Fruit fly (Drosophila melanogaster) whole organism, embryonic: ENCODE measurements around the gene CG15570.
A peak's percentile ranks its signal among the peaks of the same experiment; 100 is the strongest.

Source experiments
- Aef1 ChIP-seq: fragments of 200-800 bp; sonication (Bioruptor generic); IDR thresholded peaks from 3 replicates; pipeline ENCODE4 v1.3.6; 2022; ENCODE audit warnings: missing biosample characterization, missing genetic modification characterization
- Atf3 ChIP-seq: fragments of 200-800 bp; sonication (Bioruptor generic); optimal IDR thresholded peaks from 3 replicates; lab custom pipeline; 2016; ENCODE audit warnings: missing biosample characterization, missing genetic modification characterization
- Awh ChIP-seq: fragments of 200-800 bp; sonication (Bioruptor generic); IDR thresholded peaks from 2 replicates; pipeline ENCODE4, ENCODE4 v1.3.6; 2022; ENCODE audit warnings: missing biosample characterization, missing genetic modification characterization
- Bgb ChIP-seq: fragments of 200-800 bp; sonication (Bioruptor generic); IDR thresholded peaks from 2 replicates; pipeline ENCODE4 v1.3.6; 2022; ENCODE audit warnings: missing biosample characterization, missing genetic modification characterization; ENCODE audit not compliant: partially characterized antibody
- C15 ChIP-seq: fragments of 200-800 bp; sonication (Bioruptor generic); IDR thresholded peaks from 3 replicates; pipeline ENCODE4 v1.3.6; 2022; ENCODE audit warnings: missing biosample characterization, missing genetic modification characterization
- CG10147 ChIP-seq: fragments of 200-800 bp; sonication (Bioruptor generic); optimal IDR thresholded peaks from 2 replicates; lab custom pipeline; 2019; ENCODE audit warnings: missing biosample characterization, mild to moderate bottlenecking, missing genetic modification characterization, moderate library complexity
- CG10274 ChIP-seq: fragments of 200-800 bp; sonication (Bioruptor generic); optimal IDR thresholded peaks from 3 replicates; lab custom pipeline; 2017; ENCODE audit warnings: missing biosample characterization, mild to moderate bottlenecking, missing genetic modification characterization
- CG10565 ChIP-seq: fragments of 200-800 bp; sonication (Bioruptor generic); optimal IDR thresholded peaks from 3 replicates; lab custom pipeline; 2016; ENCODE audit warnings: missing biosample characterization, mild to moderate bottlenecking, missing genetic modification characterization
- CG14050 ChIP-seq: fragments of 200-800 bp; sonication (Bioruptor generic); IDR thresholded peaks from 3 replicates; pipeline ENCODE4 v1.3.6; 2022; ENCODE audit warnings: missing biosample characterization, missing genetic modification characterization
- CG1602 ChIP-seq: fragments of 200-800 bp; sonication (Bioruptor generic); optimal IDR thresholded peaks from 3 replicates; lab custom pipeline; 2016; ENCODE audit warnings: missing biosample characterization, missing genetic modification characterization
- CG17612 ChIP-seq: fragments of 200-800 bp; sonication (Bioruptor generic); IDR thresholded peaks from 2 replicates; pipeline ENCODE4 v1.3.6; 2022; ENCODE audit warnings: missing biosample characterization, missing genetic modification characterization
- CG18476 ChIP-seq: fragments of 200-800 bp; sonication (Bioruptor generic); optimal IDR thresholded peaks from 2 replicates; lab custom pipeline; 2016; ENCODE audit warnings: missing biosample characterization, mild to moderate bottlenecking, missing genetic modification characterization
- CG31441 ChIP-seq: fragments of 200-800 bp; sonication (Bioruptor generic); IDR thresholded peaks from 2 replicates; pipeline ENCODE4 v1.3.6; 2022; ENCODE audit warnings: missing biosample characterization, missing genetic modification characterization
- CG33213 ChIP-seq: fragments of 200-800 bp; sonication (Bioruptor generic); optimal IDR thresholded peaks from 3 replicates; lab custom pipeline; 2016; ENCODE audit warnings: missing biosample characterization, missing genetic modification characterization
- CG34376 ChIP-seq: fragments of 200-800 bp; sonication (Bioruptor generic); optimal IDR thresholded peaks from 2 replicates; lab custom pipeline; 2018; ENCODE audit warnings: missing biosample characterization, mild to moderate bottlenecking, missing genetic modification characterization
- CG34422 ChIP-seq: fragments of 200-800 bp; sonication (Bioruptor generic); IDR thresholded peaks from 3 replicates; pipeline ENCODE4 v1.3.6; 2022; ENCODE audit warnings: missing biosample characterization, missing genetic modification characterization
- CG7357 ChIP-seq: fragments of 200-800 bp; sonication (Bioruptor generic); IDR thresholded peaks from 3 replicates; pipeline ENCODE4 v1.3.6; 2022; ENCODE audit warnings: missing biosample characterization, missing genetic modification characterization
- CG8359 ChIP-seq: fragments of 200-800 bp; sonication (Bioruptor generic); optimal IDR thresholded peaks from 2 replicates; lab custom pipeline; 2017; ENCODE audit warnings: missing biosample characterization, mild to moderate bottlenecking, missing genetic modification characterization, borderline replicate concordance
- Camta ChIP-seq: fragments of 200-800 bp; sonication (Bioruptor generic); optimal IDR thresholded peaks from 2 replicates; lab custom pipeline; 2016; ENCODE audit warnings: missing biosample characterization, missing genetic modification characterization
- Dad ChIP-seq: fragments of 200-800 bp; sonication (Bioruptor generic); optimal IDR thresholded peaks from 3 replicates; lab custom pipeline; 2016; ENCODE audit warnings: missing biosample characterization, missing genetic modification characterization
- Deaf1 ChIP-seq: fragments of 200-800 bp; optimal IDR thresholded peaks from 3 replicates; lab custom pipeline; 2019; ENCODE audit warnings: missing biosample characterization, mild to moderate bottlenecking, missing genetic modification characterization, moderate library complexity
- Dll ChIP-seq: fragments of 200-800 bp; sonication (Bioruptor generic); IDR thresholded peaks from 4 replicates; pipeline ENCODE4 v1.3.6; 2022; ENCODE audit warnings: missing biosample characterization, missing genetic modification characterization; ENCODE audit not compliant: partially characterized antibody
- Doc2 ChIP-seq: fragments of 200-800 bp; sonication (Bioruptor generic); IDR thresholded peaks from 2 replicates; pipeline ENCODE4 v1.3.6; 2022; ENCODE audit warnings: missing biosample characterization, missing genetic modification characterization
- Drgx ChIP-seq: fragments of 200-800 bp; sonication (Bioruptor generic); IDR thresholded peaks from 2 replicates; pipeline ENCODE4 v1.3.6; 2022; ENCODE audit warnings: missing biosample characterization, missing genetic modification characterization
- ERR ChIP-seq: fragments of 200-800 bp; sonication (Bioruptor generic); optimal IDR thresholded peaks from 2 replicates; lab custom pipeline; 2016; ENCODE audit warnings: missing biosample characterization, missing genetic modification characterization
- Gsc ChIP-seq: fragments of 200-800 bp; sonication (Bioruptor generic); IDR thresholded peaks from 2 replicates; pipeline ENCODE4 v1.3.6; 2022; ENCODE audit warnings: missing biosample characterization, missing genetic modification characterization
- HLHmδ ChIP-seq: fragments of 200-800 bp; sonication (Bioruptor generic); optimal IDR thresholded peaks from 2 replicates; lab custom pipeline; 2018; ENCODE audit warnings: missing biosample characterization, mild to moderate bottlenecking, missing genetic modification characterization, moderate library complexity
- Hey ChIP-seq: fragments of 200-800 bp; sonication (Bioruptor generic); optimal IDR thresholded peaks from 3 replicates; lab custom pipeline; 2018; ENCODE audit warnings: missing biosample characterization, mild to moderate bottlenecking, missing genetic modification characterization
- Hr51 ChIP-seq, 2 experiments: fragments of 200-800 bp; sonication (Bioruptor generic); optimal IDR thresholded peaks; 2 replicates in 1 of 2; 3 replicates in 1 of 2; lab custom pipeline; 2016 to 2018; ENCODE audit warnings: missing biosample characterization in 2 of 2, missing genetic modification characterization in 2 of 2, mild to moderate bottlenecking in 1 of 2, moderate library complexity in 1 of 2
- Jarid2 ChIP-seq: fragments of 200-800 bp; sonication (Bioruptor generic); optimal IDR thresholded peaks from 3 replicates; lab custom pipeline; 2017; ENCODE audit warnings: mild to moderate bottlenecking, missing biosample characterization, missing genetic modification reagents, missing genetic modification characterization
- PHDP ChIP-seq: fragments of 200-800 bp; sonication (Bioruptor generic); optimal IDR thresholded peaks from 3 replicates; lab custom pipeline; 2018; ENCODE audit warnings: missing biosample characterization, mild to moderate bottlenecking, missing genetic modification characterization, moderate library complexity
- Sry-β ChIP-seq: fragments of 200-800 bp; sonication (Bioruptor generic); optimal IDR thresholded peaks from 2 replicates; lab custom pipeline; 2018; ENCODE audit warnings: missing biosample characterization, mild to moderate bottlenecking, missing genetic modification characterization, moderate library complexity
- ab ChIP-seq: fragments of 200-800 bp; sonication (Bioruptor generic); optimal IDR thresholded peaks from 2 replicates; lab custom pipeline; 2016; ENCODE audit warnings: missing biosample characterization, missing genetic modification characterization
- abd-A ChIP-seq: fragments of 200-800 bp; sonication (Bioruptor generic); optimal IDR thresholded peaks from 3 replicates; lab custom pipeline; 2019; ENCODE audit warnings: missing biosample characterization, mild to moderate bottlenecking, missing genetic modification characterization, moderate library complexity
- amos ChIP-seq: fragments of 200-800 bp; sonication (Bioruptor generic); IDR thresholded peaks from 2 replicates; pipeline ENCODE4 v1.3.6; 2022; ENCODE audit warnings: missing biosample characterization, missing genetic modification characterization; ENCODE audit not compliant: partially characterized antibody
- az2 ChIP-seq: fragments of 200-800 bp; sonication (Bioruptor generic); optimal IDR thresholded peaks from 3 replicates; lab custom pipeline; 2016; ENCODE audit warnings: missing biosample characterization, missing genetic modification characterization
- bbx ChIP-seq: fragments of 200-800 bp; sonication (Bioruptor generic); IDR thresholded peaks from 2 replicates; pipeline ENCODE4 v1.3.6; 2022; ENCODE audit warnings: missing biosample characterization, missing genetic modification characterization; ENCODE audit not compliant: partially characterized antibody
- chif ChIP-seq, 2 experiments: fragments of 200-800 bp; sonication (Bioruptor generic); optimal IDR thresholded peaks; 3 replicates each; lab custom pipeline; 2016; ENCODE audit warnings: missing biosample characterization in 2 of 2, missing genetic modification characterization in 2 of 2
- ci ChIP-seq: fragments of 200-800 bp; sonication (Bioruptor generic); IDR thresholded peaks from 3 replicates; pipeline ENCODE4 v1.3.6; 2022; ENCODE audit warnings: missing biosample characterization, missing genetic modification characterization
- cwo ChIP-seq: fragments of 200-800 bp; sonication (Bioruptor generic); optimal IDR thresholded peaks from 3 replicates; lab custom pipeline; 2017; ENCODE audit warnings: missing biosample characterization, missing genetic modification characterization, mild to moderate bottlenecking, moderate library complexity, missing genetic modification reagents
- grau ChIP-seq: fragments of 200-800 bp; optimal IDR thresholded peaks from 3 replicates; lab custom pipeline; 2019; ENCODE audit warnings: missing biosample characterization, mild to moderate bottlenecking, missing genetic modification characterization, moderate library complexity
- gsb-n ChIP-seq: fragments of 200-800 bp; sonication (Bioruptor generic); optimal IDR thresholded peaks from 3 replicates; lab custom pipeline; 2018; ENCODE audit warnings: missing biosample characterization, mild to moderate bottlenecking, missing genetic modification characterization
- inv ChIP-seq: fragments of 200-800 bp; sonication (Bioruptor generic); IDR thresholded peaks from 2 replicates; pipeline ENCODE4 v1.3.6; 2022; ENCODE audit warnings: missing biosample characterization, missing genetic modification characterization; ENCODE audit not compliant: partially characterized antibody
- jigr1 ChIP-seq: fragments of 200-800 bp; sonication (Bioruptor generic); IDR thresholded peaks from 3 replicates; pipeline ENCODE4 v1.3.6; 2022; ENCODE audit warnings: missing biosample characterization, missing genetic modification characterization
- sim ChIP-seq: fragments of 200-800 bp; sonication (Bioruptor generic); IDR thresholded peaks from 2 replicates; pipeline ENCODE4 v1.3.6; 2022; ENCODE audit warnings: missing biosample characterization, missing genetic modification characterization
- sob ChIP-seq: fragments of 200-800 bp; sonication (Bioruptor generic); IDR thresholded peaks from 2 replicates; pipeline ENCODE4 v1.3.6; 2022; ENCODE audit warnings: missing biosample characterization, missing genetic modification characterization
- stc ChIP-seq: fragments of 200-800 bp; sonication (Bioruptor generic); IDR thresholded peaks from 2 replicates; pipeline ENCODE4 v1.3.6; 2022; ENCODE audit warnings: missing biosample characterization, missing genetic modification characterization
- tup ChIP-seq: fragments of 200-800 bp; sonication (Bioruptor generic); optimal IDR thresholded peaks from 2 replicates; lab custom pipeline; 2016; ENCODE audit warnings: missing biosample characterization, mild to moderate bottlenecking, missing genetic modification characterization, moderate library complexity
- twi ChIP-seq: fragments of 200-800 bp; optimal IDR thresholded peaks from 2 replicates; lab custom pipeline; 2019; ENCODE audit warnings: missing biosample characterization, mild to moderate bottlenecking, missing genetic modification characterization, moderate library complexity

Gene CG15570

dm6 chrX:4185393-4185792 is 32.6 kb upstream of the CG15570 start:
- TF ChIP-seq cwo (GFP tag; lab: Kevin White, UChicago), result no peak

- TF ChIP-seq Deaf1 (tag; lab: Kevin White, UChicago) (no peak), ERR (GFP tag; lab: Kevin White, UChicago) (no peak), CG8359 (GFP tag; lab: Kevin White, UChicago) (no peak), Jarid2 (no peak), tup (GFP tag; lab: Kevin White, UChicago) (no peak), Doc2 (GFP tag; lab: Robert Waterston, UW) (no peak), sob (GFP tag; lab: Robert Waterston, UW) (no peak), Aef1 (GFP tag; lab: Robert Waterston, UW) (no peak), CG10147 (no peak), CG17612 (GFP tag; lab: Robert Waterston, UW) (no peak), C15 (GFP tag; lab: Robert Waterston, UW) (no peak), Hey (tag; lab: Kevin White, UChicago) (no peak), CG7357 (no peak), inv (GFP tag; lab: Robert Waterston, UW) (no peak), jigr1 (GFP tag; lab: Robert Waterston, UW) (no peak), ab (GFP tag; lab: Kevin White, UChicago) (no peak), amos (no peak), chif (GFP tag; optimal IDR thresholded peaks at IDR 0.05; lab: Kevin White, UChicago) (no peak)
Measured at dm6 chrX:4186737-4187136, 31.2 kb upstream of the CG15570 start.

- TF ChIP-seq abd-A (tag; lab: Kevin White, UChicago) (no peak), CG31441 (GFP tag; lab: Robert Waterston, UW) (0 out of 2 replicates have a peak, but pooled peaks have one; percentile 9), CG10565 (no peak), az2 (GFP tag; lab: Kevin White, UChicago) (peak; percentile 16), grau (no peak), Hr51 (GFP tag; optimal IDR thresholded peaks at IDR 0.05; lab: Kevin White, UChicago) (no peak), CG34376 (GFP tag; lab: Kevin White, UChicago) (no peak), stc (GFP tag; lab: Robert Waterston, UW) (0 out of 2 replicates have a peak, but pooled peaks have one; percentile 24), CG1602 (GFP tag; lab: Kevin White, UChicago) (no peak), ci (GFP tag; lab: Robert Waterston, UW) (peak; percentile 34; the same call in 1 of the 3 replicates), Bgb (no peak), CG18476 (GFP tag; lab: Kevin White, UChicago) (no peak), HLHmδ (GFP tag; lab: Kevin White, UChicago) (no peak), CG10274 (GFP tag; lab: Kevin White, UChicago) (no peak), Sry-β (no peak), CG14050 (GFP tag; lab: Robert Waterston, UW) (no peak), Dad (GFP tag; lab: Kevin White, UChicago) (no peak), Atf3 (GFP tag; lab: Kevin White, UChicago) (no peak), gsb-n (tag; lab: Kevin White, UChicago) (no peak), CG33213 (GFP tag; lab: Kevin White, UChicago) (no peak), bbx (GFP tag; lab: Robert Waterston, UW) (no peak), Awh (GFP tag; lab: Robert Waterston, UW) (0 out of 2 replicates have a peak, but pooled peaks have one; percentile 13), Dll (no peak), Gsc (GFP tag; lab: Robert Waterston, UW) (no peak), Drgx (GFP tag; lab: Robert Waterston, UW) (peak; percentile 77), Camta (GFP tag; lab: Kevin White, UChicago) (no peak), CG34422 (GFP tag; lab: Robert Waterston, UW) (no peak), twi (no peak), PHDP (tag; lab: Kevin White, UChicago) (no peak), sim (GFP tag; lab: Robert Waterston, UW) (no peak)
Measured at dm6 chrX:4197463-4197862, 20.5 kb upstream of the CG15570 start.
